Worm (Caenorhabditis elegans): ENCODE measurements around the gene mam-7.

The mam-7 gene

ce11 chrIII:9941020-9941674 is 48.2 kb downstream of the mam-7 start, which contains the start of the genes K03H1.9 and K03H1.12:
TSS of gene K03H1.9 (minus strand) at chrIII:9941490.
TSS of gene K03H1.12 (plus strand) at chrIII:9941624.
- no peak for TF ChIP-seq ceh-19 (GFP tag; optimal IDR thresholded peaks at IDR 0.05)

ce11 chrIII:9944723-9945122 is 51.8 kb downstream of the mam-7 start, which contains the start of gene gln-2:
TSS of gene gln-2 (minus strand) at chrIII:9944823.
- TF ChIP-seq ceh-24 (tag; optimal IDR thresholded peaks at IDR 0.05) = no peak
- no peak for TF ChIP-seq dve-1 (tag; optimal IDR thresholded peaks at IDR 0.05)
- TF ChIP-seq lin-11 (tag; optimal IDR thresholded peaks at IDR 0.05) = no peak
- TF ChIP-seq ref-2 (tag; optimal IDR thresholded peaks at IDR 0.05) = no peak
- no peak for TF ChIP-seq ttx-3 (tag; optimal IDR thresholded peaks at IDR 0.05)
- no peak for TF ChIP-seq tbx-7 (tag; optimal IDR thresholded peaks at IDR 0.05)

ce11 chrIII:9946806-9947419 is 54.0 kb downstream of the mam-7 start, which contains the start of gene K03H1.7:
TSS of gene K03H1.7 (plus strand) at chrIII:9947405.
- TF ChIP-seq C38D4.7 (GFP tag; optimal IDR thresholded peaks at IDR 0.05) = no peak
- no peak for TF ChIP-seq hlh-6 (tag; optimal IDR thresholded peaks at IDR 0.05)
- TF ChIP-seq ceh-14 (tag; optimal IDR thresholded peaks at IDR 0.05) = no peak
- no peak for TF ChIP-seq che-1 (tag; optimal IDR thresholded peaks at IDR 0.05)
- TF ChIP-seq zip-5 (tag; optimal IDR thresholded peaks at IDR 0.05) = no peak
- no peak for TF ChIP-seq hlh-15 (tag; optimal IDR thresholded peaks at IDR 0.05)
- no peak for TF ChIP-seq ref-2 (tag; optimal IDR thresholded peaks at IDR 0.05)

Data from whole organism, late embryonic.